Worm (Caenorhabditis elegans) whole organism, midembryonic: ENCODE measurements around the gene lido-9.

Experiments used
- T22C8.4 ChIP-seq: fragments of 200-800 bp; sonication (Bioruptor generic); IDR thresholded peaks from 2 replicates; pipeline ENCODE4 v1.3.6; 2022; ENCODE audit warnings: missing genetic modification characterization, missing compliant biosample characterization
- cog-1 ChIP-seq: sonication (generic microtip); optimal IDR thresholded peaks from 2 replicates; lab custom pipeline; 2016; ENCODE audit warnings: missing genetic modification characterization, missing compliant biosample characterization
- flt-1 ChIP-seq: fragments of 200-800 bp; sonication (Bioruptor generic); IDR thresholded peaks from 2 replicates; pipeline ENCODE4 v1.3.6; 2022; ENCODE audit warnings: missing genetic modification characterization, missing compliant biosample characterization
- klf-2 ChIP-seq: fragments of 200-800 bp; sonication (Bioruptor generic); conservative IDR thresholded peaks from 2 replicates; pipeline ENCODE4 v1.3.6; 2022; ENCODE audit warnings: missing genetic modification reagents, missing genetic modification characterization, missing compliant biosample characterization
- med-1 ChIP-seq: sonication (generic microtip); optimal IDR thresholded peaks from 2 replicates; lab custom pipeline; 2017; ENCODE audit warnings: missing genetic modification characterization, mild to moderate bottlenecking, missing compliant biosample characterization, antibody characterized with exemption, missing genetic modification reagents; ENCODE audit not compliant: insufficient read depth
- ref-1 ChIP-seq: fragments of 200-800 bp; sonication (Bioruptor generic); conservative IDR thresholded peaks from 2 replicates; pipeline ENCODE4 v1.3.6; 2022; ENCODE audit warnings: missing genetic modification reagents, missing genetic modification characterization, missing compliant biosample characterization
- tab-1 ChIP-seq: fragments of 200-800 bp; sonication (Bioruptor generic); IDR thresholded peaks from 2 replicates; pipeline ENCODE4 v1.3.6; 2022; ENCODE audit warnings: missing genetic modification characterization, missing compliant biosample characterization
- ztf-23 ChIP-seq: fragments of 200-800 bp; sonication (Bioruptor generic); IDR thresholded peaks from 2 replicates; pipeline ENCODE4 v1.3.6; 2022; ENCODE audit warnings: missing genetic modification reagents, missing genetic modification characterization, missing compliant biosample characterization
- ztf-29 ChIP-seq: fragments of 200-800 bp; sonication (Bioruptor generic); IDR thresholded peaks from 2 replicates; pipeline ENCODE4 v1.3.6; 2022; ENCODE audit warnings: missing genetic modification reagents, missing genetic modification characterization, missing compliant biosample characterization

Gene lido-9

DNA sequence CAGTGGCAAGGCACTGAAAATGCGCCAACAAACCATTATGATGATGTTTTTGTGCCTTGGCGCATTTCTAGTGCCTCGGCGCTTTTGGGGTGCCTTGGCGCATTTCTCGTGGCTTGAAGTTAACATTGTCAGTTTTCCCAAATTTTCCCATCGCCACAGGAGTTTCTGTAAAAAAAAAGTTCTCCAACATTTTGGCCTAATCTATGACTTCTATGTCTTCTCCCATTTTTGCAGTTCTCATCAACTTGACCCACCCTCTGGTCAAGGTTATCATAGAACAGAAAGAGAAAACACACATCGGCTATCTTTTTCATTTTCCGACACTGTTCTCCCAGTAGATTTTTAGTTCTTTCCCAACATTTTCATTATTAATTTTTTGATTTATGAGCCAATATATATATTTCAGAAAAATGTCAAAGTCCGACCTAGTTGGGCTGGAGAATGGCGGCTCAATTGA lies 37.9 kb downstream of the lido-9 start, which contains the start of the genes B0454.26 and B0454.5:
B0454.26 (minus strand) TSS at position 101 of the 457 bp plus-strand sequence.
B0454.5 (plus strand) TSS at position 407 of the 457 bp plus-strand sequence.
- TF ChIP-seq ztf-23 (GFP tag; lab: Robert Waterston, UW) = no peak
- no peak for TF ChIP-seq ref-1 (GFP tag; lab: Robert Waterston, UW)

DNA sequence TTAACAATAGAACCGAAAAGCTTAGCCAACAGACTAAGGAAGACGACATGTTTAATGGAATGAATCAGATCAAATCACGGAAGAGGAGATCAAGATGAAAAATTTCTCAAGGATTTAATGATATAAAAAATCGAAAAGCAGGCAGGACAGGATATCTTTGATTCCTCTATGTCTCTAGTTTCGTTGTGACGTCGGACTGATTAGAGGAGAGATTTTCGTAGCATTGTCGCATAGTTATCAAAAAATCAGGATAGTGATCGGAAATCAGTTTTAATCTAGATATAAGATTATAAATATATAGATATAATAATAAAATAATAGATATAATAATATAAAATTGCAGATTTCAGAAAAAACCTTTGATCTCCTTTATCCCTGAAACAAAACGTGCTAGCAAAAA lies 42.8 kb downstream of the lido-9 start, which contains the start of gene B0454.8:
B0454.8 (minus strand) TSS at position 101 of the 400 bp plus-strand sequence.
- TF ChIP-seq ztf-23 (GFP tag; lab: Robert Waterston, UW) (no peak), flt-1 (GFP tag; lab: Robert Waterston, UW) (no peak), cog-1 (tag; lab: Kevin White, UChicago) (no peak), tab-1 (no peak), klf-2 (GFP tag; lab: Robert Waterston, UW) (no peak), ztf-29 (no peak), ref-1 (GFP tag; lab: Robert Waterston, UW) (no peak), T22C8.4 (GFP tag; lab: Robert Waterston, UW) (no peak), med-1 (no peak)

DNA sequence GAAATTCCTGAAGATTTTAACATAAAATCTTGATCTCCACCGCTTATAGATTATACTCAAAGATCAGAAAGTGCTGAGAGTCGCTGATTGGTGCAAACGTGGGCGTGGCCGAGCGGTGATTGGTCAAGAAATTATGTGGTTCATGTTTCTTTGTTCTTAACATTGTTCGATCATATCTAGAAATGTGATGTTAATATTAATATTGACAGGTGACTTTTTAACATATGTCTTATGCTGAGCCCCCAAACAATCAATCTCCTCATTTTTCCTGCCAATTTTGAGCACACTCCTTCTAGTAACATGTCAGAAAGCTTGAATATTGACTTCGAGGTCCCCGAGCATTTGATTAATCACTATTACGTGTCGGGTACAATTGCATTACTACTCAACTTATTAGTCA lies 43.5 kb downstream of the lido-9 start, which contains the start of gene sri-29:
sri-29 (plus strand) TSS at position 301 of the 400 bp plus-strand sequence.
- TF ChIP-seq ztf-23 (GFP tag; lab: Robert Waterston, UW) (no peak), tab-1 (no peak), T22C8.4 (GFP tag; lab: Robert Waterston, UW) (no peak), ref-1 (GFP tag; lab: Robert Waterston, UW) (no peak), klf-2 (GFP tag; lab: Robert Waterston, UW) (no peak), ztf-29 (no peak), cog-1 (tag; lab: Kevin White, UChicago) (no peak), med-1 (no peak), flt-1 (GFP tag; lab: Robert Waterston, UW) (no peak)

DNA sequence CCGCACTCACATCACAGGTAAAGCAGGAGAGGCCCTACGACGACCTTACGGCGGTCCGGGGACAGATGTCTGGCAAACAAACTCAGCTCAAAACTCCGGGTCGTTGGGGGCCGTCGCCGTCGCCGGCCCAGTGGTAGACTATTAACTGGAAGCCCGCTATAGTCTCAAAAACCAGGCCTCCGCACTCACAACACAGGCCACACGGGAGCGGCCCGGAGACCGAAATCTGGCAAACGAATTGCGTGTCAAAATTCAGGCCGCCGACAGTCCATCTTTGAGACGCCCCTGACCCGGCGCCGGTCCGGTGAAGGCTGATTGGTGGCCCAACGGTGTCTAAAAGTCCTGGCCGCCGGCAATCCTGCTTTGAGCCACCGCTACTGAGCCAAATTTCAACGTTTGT lies 44.9 kb downstream of the lido-9 start:
- TF ChIP-seq klf-2 (GFP tag; lab: Robert Waterston, UW) (no peak), med-1 (no peak), cog-1 (tag; lab: Kevin White, UChicago) (no peak), T22C8.4 (GFP tag; lab: Robert Waterston, UW) (no peak), ztf-29 (no peak), ztf-23 (GFP tag; lab: Robert Waterston, UW) (no peak), ref-1 (GFP tag; lab: Robert Waterston, UW) (no peak), tab-1 (no peak), flt-1 (GFP tag; lab: Robert Waterston, UW) (no peak)

DNA sequence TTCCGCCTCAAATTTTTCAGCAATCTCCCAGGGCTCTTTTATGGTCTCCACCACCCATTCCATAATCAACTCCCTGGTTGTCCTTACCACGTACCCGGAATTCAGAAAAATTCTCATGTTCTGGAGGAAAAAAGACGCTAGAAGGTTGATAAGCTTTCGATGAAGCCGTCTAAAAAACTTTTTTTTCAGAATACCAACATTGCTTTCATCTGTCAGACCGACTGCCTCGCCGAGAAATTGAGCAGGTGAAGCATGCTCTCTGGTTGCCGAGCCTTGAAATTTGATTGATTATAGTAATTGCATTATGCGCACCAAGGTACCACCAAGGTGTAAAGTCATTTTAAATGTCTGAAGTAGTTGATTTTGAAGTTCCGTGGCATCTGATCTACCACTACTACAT lies 45.3 kb downstream of the lido-9 start, which contains the start of gene sri-30:
sri-30 (plus strand) TSS at position 301 of the 400 bp plus-strand sequence.
- no peak for TF ChIP-seq ztf-23 (GFP tag; lab: Robert Waterston, UW)
- TF ChIP-seq T22C8.4 (GFP tag; lab: Robert Waterston, UW) = no peak
- no peak for TF ChIP-seq cog-1 (tag; lab: Kevin White, UChicago)
- TF ChIP-seq med-1 = no peak
- TF ChIP-seq tab-1 = no peak

DNA sequence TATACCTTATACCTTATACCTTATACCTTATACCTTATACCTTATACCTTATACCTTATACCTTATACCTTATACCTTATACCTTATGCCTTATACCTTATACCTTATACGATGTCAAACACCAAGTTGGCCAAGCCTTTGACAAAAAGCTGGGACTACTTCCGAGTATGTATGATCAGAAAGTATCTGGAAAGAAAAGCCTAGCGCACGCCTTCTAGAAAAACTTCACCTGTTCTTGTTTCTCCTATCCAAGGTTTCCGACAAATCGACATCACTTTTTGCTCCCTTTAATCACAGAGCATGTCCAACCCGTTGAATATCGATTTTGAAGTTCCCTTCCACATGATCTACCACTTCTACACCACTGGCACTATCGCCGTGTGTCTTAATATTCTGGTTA lies 47.8 kb downstream of the lido-9 start, which contains the start of gene sri-28:
sri-28 (plus strand) TSS at position 301 of the 400 bp plus-strand sequence.
- TF ChIP-seq ref-1 (GFP tag; lab: Robert Waterston, UW) (no peak), med-1 (no peak), cog-1 (tag; lab: Kevin White, UChicago) (no peak), flt-1 (GFP tag; lab: Robert Waterston, UW) (no peak), klf-2 (GFP tag; lab: Robert Waterston, UW) (no peak), tab-1 (no peak), T22C8.4 (GFP tag; lab: Robert Waterston, UW) (no peak), ztf-29 (no peak), ztf-23 (GFP tag; lab: Robert Waterston, UW) (no peak)

DNA sequence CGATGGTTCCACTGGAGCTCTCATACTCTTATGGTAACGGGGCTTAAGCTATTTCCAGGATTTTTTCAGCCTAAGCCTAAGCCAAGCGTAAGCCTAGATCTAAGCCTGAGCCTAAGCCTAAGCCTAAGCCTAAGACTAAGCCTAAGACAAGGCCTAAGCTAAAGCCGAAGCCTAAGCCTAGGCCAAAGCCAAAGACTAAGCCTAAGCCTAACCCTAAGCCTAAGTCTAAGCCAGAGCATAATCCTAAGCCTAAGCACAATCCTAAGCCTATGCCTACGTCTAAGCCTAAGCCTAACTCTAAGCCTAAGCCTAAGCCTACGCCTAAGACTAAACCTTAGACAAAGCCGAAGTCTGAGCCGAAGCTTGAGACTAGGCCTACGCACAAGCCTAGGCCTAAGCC lies 48.4 kb downstream of the lido-9 start:
- TF ChIP-seq ztf-23 (GFP tag; lab: Robert Waterston, UW) (no peak), ref-1 (GFP tag; lab: Robert Waterston, UW) (no peak), klf-2 (GFP tag; lab: Robert Waterston, UW) (no peak), T22C8.4 (GFP tag; lab: Robert Waterston, UW) (no peak), med-1 (no peak), cog-1 (tag; lab: Kevin White, UChicago) (no peak), ztf-29 (no peak), tab-1 (no peak), flt-1 (GFP tag; lab: Robert Waterston, UW) (no peak)

DNA sequence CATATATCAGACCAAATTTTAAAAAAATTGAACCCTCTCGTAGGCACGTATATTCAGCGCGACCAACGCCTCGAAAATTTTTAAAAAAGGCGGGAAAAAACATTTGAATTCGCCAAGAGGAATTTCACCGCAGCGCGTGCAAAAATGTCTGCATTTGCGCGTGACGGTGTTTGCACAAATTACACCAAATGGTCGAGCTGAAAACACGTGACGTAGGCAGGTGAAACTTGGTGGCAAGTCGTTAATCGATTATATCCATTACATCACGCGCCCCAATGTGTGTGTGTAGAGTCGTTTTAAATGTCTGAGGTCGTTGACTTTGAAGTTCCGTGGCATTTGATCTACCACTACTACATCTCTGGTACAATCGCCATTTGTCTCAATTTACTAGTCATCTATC lies 50.1 kb downstream of the lido-9 start, which contains the start of gene sri-31:
sri-31 (plus strand) TSS at position 301 of the 400 bp plus-strand sequence.
- no peak for TF ChIP-seq ref-1 (GFP tag; lab: Robert Waterston, UW)
- TF ChIP-seq cog-1 (tag; lab: Kevin White, UChicago) = no peak
- TF ChIP-seq ztf-29 = no peak
- TF ChIP-seq T22C8.4 (GFP tag; lab: Robert Waterston, UW) = no peak
- TF ChIP-seq flt-1 (GFP tag; lab: Robert Waterston, UW) = no peak
- no peak for TF ChIP-seq ztf-23 (GFP tag; lab: Robert Waterston, UW)
- TF ChIP-seq med-1 = no peak
- TF ChIP-seq klf-2 (GFP tag; lab: Robert Waterston, UW) = no peak
- no peak for TF ChIP-seq tab-1

DNA sequence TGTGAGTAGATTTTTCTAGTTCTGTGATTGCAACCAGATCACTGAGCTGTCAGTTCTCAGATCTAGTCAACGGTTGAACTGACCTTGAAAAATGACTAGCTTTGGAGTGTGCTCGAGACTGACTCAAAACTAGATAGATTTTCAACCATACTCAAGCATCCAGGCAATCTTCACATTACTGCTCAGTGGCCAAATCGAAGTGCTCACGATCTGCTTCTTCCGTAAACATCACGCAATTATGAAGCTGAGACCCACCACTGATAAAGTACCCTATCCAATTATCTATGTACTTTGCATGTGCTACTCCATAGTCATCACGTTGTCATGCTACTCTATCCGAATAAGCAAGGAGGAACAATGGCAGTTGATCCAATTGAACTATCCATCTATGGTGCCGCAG lies 50.8 kb downstream of the lido-9 start:
- no peak for TF ChIP-seq flt-1 (GFP tag; lab: Robert Waterston, UW)
- no peak for TF ChIP-seq klf-2 (GFP tag; lab: Robert Waterston, UW)
- TF ChIP-seq ztf-23 (GFP tag; lab: Robert Waterston, UW) = no peak
- no peak for TF ChIP-seq cog-1 (tag; lab: Kevin White, UChicago)
- TF ChIP-seq T22C8.4 (GFP tag; lab: Robert Waterston, UW) = no peak
- TF ChIP-seq ztf-29 = no peak
- TF ChIP-seq med-1 = no peak
- TF ChIP-seq tab-1 = no peak
- no peak for TF ChIP-seq ref-1 (GFP tag; lab: Robert Waterston, UW)
